Worm (Caenorhabditis elegans) whole organism, late embryonic: ENCODE measurements around the gene ctl-1.
"Not testable (repeated sequence)": the region's sequence is repeated elsewhere in the genome, so short reads cannot be mapped to it uniquely, and the experiment has no call there.

Experiments used
- C08G9.2 ChIP-seq: sonication (generic microtip); optimal IDR thresholded peaks from 2 replicates; lab custom pipeline; 2016; ENCODE audit warnings: mild to moderate bottlenecking, missing genetic modification characterization, moderate library complexity, missing compliant biosample characterization
- F13H6.1 ChIP-seq: sonication (generic microtip); optimal IDR thresholded peaks from 2 replicates; lab custom pipeline; 2016; ENCODE audit warnings: missing genetic modification characterization, missing compliant biosample characterization
- K02D7.2 ChIP-seq: sonication (generic microtip); optimal IDR thresholded peaks from 2 replicates; lab custom pipeline; 2017; ENCODE audit warnings: mild to moderate bottlenecking, missing genetic modification characterization, missing compliant biosample characterization
- K09A11.1 ChIP-seq: sonication (generic microtip); optimal IDR thresholded peaks from 2 replicates; lab custom pipeline; 2017; ENCODE audit warnings: antibody characterized with exemption, mild to moderate bottlenecking, missing genetic modification characterization, missing compliant biosample characterization; ENCODE audit not compliant: insufficient read depth
- ahr-1 ChIP-seq: sonication (generic microtip); optimal IDR thresholded peaks from 2 replicates; lab custom pipeline; 2016; ENCODE audit warnings: missing genetic modification characterization, missing compliant biosample characterization
- ceh-2 ChIP-seq: sonication (generic microtip); optimal IDR thresholded peaks from 2 replicates; lab custom pipeline; 2016; ENCODE audit warnings: missing genotype, missing genetic modification characterization, missing compliant biosample characterization
- ceh-30 ChIP-seq: fragments of 150-350 bp; optimal IDR thresholded peaks from 2 replicates; lab custom pipeline; 2014; ENCODE audit warnings: missing biosample characterization, missing genetic modification characterization
- ceh-31 ChIP-seq: sonication (generic microtip); optimal IDR thresholded peaks from 2 replicates; lab custom pipeline; 2016; ENCODE audit warnings: missing genetic modification characterization, missing compliant biosample characterization
- ceh-45 ChIP-seq: fragments of 200-800 bp; sonication (Bioruptor generic); IDR thresholded peaks from 2 replicates; pipeline ENCODE4 v1.3.6; 2022; ENCODE audit warnings: missing genetic modification reagents, missing genetic modification characterization, missing compliant biosample characterization
- eyg-1 ChIP-seq: sonication (generic microtip); optimal IDR thresholded peaks from 2 replicates; lab custom pipeline; 2016; ENCODE audit warnings: missing genotype, missing genetic modification characterization, missing compliant biosample characterization
- fkh-10 ChIP-seq: fragments of 150-350 bp; optimal IDR thresholded peaks from 2 replicates; lab custom pipeline; 2014; ENCODE audit warnings: missing biosample characterization, missing genetic modification reagents, missing genetic modification characterization
- hlh-15 ChIP-seq: sonication (generic microtip); optimal IDR thresholded peaks from 2 replicates; lab custom pipeline; 2016; ENCODE audit warnings: missing genetic modification characterization, missing compliant biosample characterization
- hlh-8 ChIP-seq: sonication (generic microtip); optimal IDR thresholded peaks from 2 replicates; lab custom pipeline; 2016; ENCODE audit warnings: missing genotype, missing genetic modification characterization, missing compliant biosample characterization
- lim-6 ChIP-seq: sonication (generic microtip); optimal IDR thresholded peaks from 2 replicates; lab custom pipeline; 2016; ENCODE audit warnings: missing genetic modification characterization, missing compliant biosample characterization
- madf-2 ChIP-seq: sonication (generic microtip); optimal IDR thresholded peaks from 2 replicates; lab custom pipeline; 2017; ENCODE audit warnings: missing genetic modification characterization, missing compliant biosample characterization
- nfya-1 ChIP-seq: sonication (generic microtip); optimal IDR thresholded peaks from 2 replicates; lab custom pipeline; 2017; ENCODE audit warnings: missing genetic modification characterization, mild to moderate bottlenecking, missing compliant biosample characterization, antibody characterized with exemption, moderate library complexity
- nhr-11 ChIP-seq: fragments of 150-350 bp; optimal IDR thresholded peaks from 2 replicates; lab custom pipeline; 2014; ENCODE audit warnings: missing biosample characterization, missing genetic modification characterization
- npax-4 ChIP-seq: sonication (generic microtip); optimal IDR thresholded peaks from 2 replicates; lab custom pipeline; 2016; ENCODE audit warnings: missing genetic modification characterization, missing compliant biosample characterization
- odd-2 ChIP-seq: sonication (generic microtip); optimal IDR thresholded peaks from 2 replicates; lab custom pipeline; 2017; ENCODE audit warnings: antibody characterized with exemption, mild to moderate bottlenecking, missing genetic modification characterization, missing compliant biosample characterization
- pag-3 ChIP-seq: sonication (generic microtip); optimal IDR thresholded peaks from 2 replicates; lab custom pipeline; 2016; ENCODE audit warnings: missing compliant biosample characterization, missing genetic modification characterization, borderline replicate concordance
- pha-4 ChIP-seq: fragments of 150-350 bp; optimal IDR thresholded peaks from 2 replicates; lab custom pipeline; 2018; ENCODE audit warnings: missing biosample characterization, missing genetic modification reagents, missing genetic modification characterization
- ref-2 ChIP-seq: sonication (generic microtip); optimal IDR thresholded peaks from 2 replicates; lab custom pipeline; 2016; ENCODE audit warnings: missing genetic modification characterization, missing compliant biosample characterization
- sdc-2 ChIP-seq: sonication (generic microtip); optimal IDR thresholded peaks from 2 replicates; lab custom pipeline; 2016; ENCODE audit warnings: missing genotype, missing genetic modification characterization, missing compliant biosample characterization
- sox-4 ChIP-seq: sonication (generic microtip); optimal IDR thresholded peaks from 2 replicates; lab custom pipeline; 2017; ENCODE audit warnings: mild to moderate bottlenecking, missing genetic modification characterization, inconsistent platforms, missing compliant biosample characterization
- syd-9 ChIP-seq: sonication (generic microtip); optimal IDR thresholded peaks from 2 replicates; lab custom pipeline; 2016; ENCODE audit warnings: mild to moderate bottlenecking, missing genetic modification characterization, moderate library complexity, missing compliant biosample characterization
- tbx-2 ChIP-seq: sonication (generic microtip); optimal IDR thresholded peaks from 2 replicates; lab custom pipeline; 2016; ENCODE audit warnings: missing genetic modification characterization, missing compliant biosample characterization
- tbx-7 ChIP-seq: sonication (generic microtip); optimal IDR thresholded peaks from 2 replicates; lab custom pipeline; 2016; ENCODE audit warnings: missing genotype, missing genetic modification characterization, missing compliant biosample characterization
- ttx-3 ChIP-seq: sonication (generic microtip); optimal IDR thresholded peaks from 2 replicates; lab custom pipeline; 2016; ENCODE audit warnings: missing genetic modification reagents, missing genetic modification characterization, missing compliant biosample characterization
- unc-3 ChIP-seq, 2 experiments: fragments of 200-800 bp in 1 of 2; sonication (Bioruptor generic) in 1 of 2; sonication (generic microtip) in 1 of 2; conservative IDR thresholded peaks in 1 of 2; optimal IDR thresholded peaks in 1 of 2; 2 replicates each; pipeline versions ENCODE4 v1.3.6 to Lab custom; 2016 to 2022; ENCODE audit warnings: missing compliant biosample characterization in 2 of 2, missing genetic modification characterization in 2 of 2, missing genetic modification reagents in 1 of 2
- unc-42 ChIP-seq: sonication (generic microtip); optimal IDR thresholded peaks from 2 replicates; lab custom pipeline; 2016; ENCODE audit warnings: missing genotype, missing genetic modification characterization, missing compliant biosample characterization
- unc-55 ChIP-seq: sonication (generic microtip); optimal IDR thresholded peaks from 2 replicates; lab custom pipeline; 2017; ENCODE audit warnings: missing biosample characterization, missing genetic modification reagents, missing genetic modification characterization
- zip-5 ChIP-seq: sonication (generic microtip); optimal IDR thresholded peaks from 2 replicates; lab custom pipeline; 2016; ENCODE audit warnings: missing genetic modification characterization, missing compliant biosample characterization

ctl-1 gene

DNA sequence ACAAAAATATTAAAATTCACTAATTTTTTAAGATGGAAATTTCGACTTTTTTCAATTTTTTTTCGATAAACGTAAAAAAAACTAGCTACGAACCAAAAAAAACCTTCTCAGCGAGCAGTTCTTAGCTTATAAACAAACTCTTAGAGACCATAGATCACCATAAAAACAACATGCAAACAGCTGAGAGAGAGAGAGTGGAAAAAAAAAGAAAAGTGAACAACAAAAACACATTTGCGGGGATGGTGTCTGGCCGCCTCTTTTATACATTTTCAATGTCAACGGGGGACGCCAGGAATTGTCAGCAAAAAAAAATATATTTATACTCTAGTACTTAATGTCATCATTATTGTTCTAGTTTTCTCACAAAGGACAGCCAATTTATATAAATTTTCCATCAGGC lies 5.5 kb upstream of the ctl-1 start (continued):
- no peak for TF ChIP-seq pag-3 (tag; lab: Kevin White, UChicago)
- TF ChIP-seq, all 69 proteins: peak for 0

- TF ChIP-seq ceh-31 (tag; lab: Kevin White, UChicago) (no peak), npax-4 (no peak), hlh-15 (no peak), unc-3 (GFP tag; conservative IDR thresholded peaks at IDR 0.05; lab: Robert Waterston, UW) (no peak), unc-3 (tag; optimal IDR thresholded peaks at IDR 0.05; lab: Kevin White, UChicago) (no peak), unc-55 (no peak), ttx-3 (tag; lab: Kevin White, UChicago) (no peak), hlh-8 (tag; lab: Kevin White, UChicago) (no peak), unc-42 (tag; lab: Kevin White, UChicago) (no peak), tbx-2 (tag; lab: Kevin White, UChicago) (no peak), ref-2 (tag; lab: Kevin White, UChicago) (no peak), F13H6.1 (tag; lab: Kevin White, UChicago) (no peak), madf-2 (tag; lab: Kevin White, UChicago) (no peak), ahr-1 (tag; lab: Kevin White, UChicago) (no peak), K09A11.1 (tag; lab: Kevin White, UChicago) (no peak), nhr-11 (no peak), nfya-1 (tag; lab: Kevin White, UChicago) (no peak)
These were observed 4.8 kb upstream of the ctl-1 start, which contains the start of gene ctl-3 for ce11 chrII:14310729-14311388. Gene ctl-3 (minus strand): TSS chrII:14310779.

- not testable (repeated sequence) for TF ChIP-seq ceh-45 (GFP tag; lab: Robert Waterston, UW); ceh-2 (tag; lab: Kevin White, UChicago); pag-3 (tag; lab: Kevin White, UChicago)
- TF ChIP-seq, all 69 proteins: peak for 0; not testable (repeated sequence) for 69
These were observed 4.1 kb downstream of the ctl-1 start, which contains the start of gene ctl-2 for ce11 chrII:14301927-14302326. Gene ctl-2 (minus strand): TSS chrII:14302027.

DNA sequence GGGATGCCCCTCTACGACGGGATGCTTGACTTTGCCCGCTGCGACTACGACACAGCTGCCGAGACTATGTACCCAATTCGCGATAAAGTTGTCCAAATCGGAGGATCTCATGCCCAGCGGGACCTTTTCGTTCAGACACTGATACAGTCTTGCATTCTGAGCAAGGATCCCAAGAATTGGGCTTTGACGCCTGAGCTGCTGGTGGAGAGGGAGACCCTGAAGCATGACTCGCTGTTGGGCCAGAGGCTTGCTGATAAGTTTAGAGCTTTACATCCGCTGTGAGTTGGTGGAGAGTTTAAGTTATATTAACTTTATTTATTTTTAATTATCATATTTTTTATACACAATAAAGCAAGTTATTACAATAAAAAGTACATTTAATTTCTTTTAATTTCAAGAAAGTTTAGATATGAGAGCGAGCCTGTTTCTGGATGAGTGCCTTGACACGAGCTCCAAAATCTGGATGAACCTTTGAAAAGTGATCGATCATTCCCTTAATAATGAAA lies 6.8 kb downstream of the ctl-1 start:
- TF ChIP-seq syd-9 (tag; lab: Kevin White, UChicago) (no peak), C08G9.2 (tag; lab: Kevin White, UChicago) (no peak), K02D7.2 (tag; lab: Kevin White, UChicago) (no peak), zip-5 (no peak), pag-3 (tag; lab: Kevin White, UChicago) (no peak), odd-2 (tag; lab: Kevin White, UChicago) (no peak), pha-4 (tag; lab: Kevin White, UChicago) (no peak), eyg-1 (tag; lab: Kevin White, UChicago) (no peak), tbx-7 (tag; lab: Kevin White, UChicago) (no peak), ttx-3 (tag; lab: Kevin White, UChicago) (no peak), ceh-30 (tag; lab: Kevin White, UChicago) (no peak), sox-4 (tag; lab: Kevin White, UChicago) (no peak), fkh-10 (GFP tag; lab: Kevin White, UChicago) (no peak), K09A11.1 (tag; lab: Kevin White, UChicago) (no peak), hlh-15 (no peak), sdc-2 (tag; lab: Kevin White, UChicago) (no peak)
- TF ChIP-seq, all 69 proteins: peak for 0

- not testable (repeated sequence) for TF ChIP-seq fkh-10 (GFP tag; lab: Kevin White, UChicago); ceh-2 (tag; lab: Kevin White, UChicago); lim-6 (tag; lab: Kevin White, UChicago)
These were observed 9.0 kb downstream of the ctl-1 start, which contains the start of gene Y54G11A.7 for ce11 chrII:14297050-14297449. Gene Y54G11A.7 (plus strand): TSS chrII:14297305.
